ENCODE assay signal across 2 fruit fly cellular contexts in the genomic region with DNA sequence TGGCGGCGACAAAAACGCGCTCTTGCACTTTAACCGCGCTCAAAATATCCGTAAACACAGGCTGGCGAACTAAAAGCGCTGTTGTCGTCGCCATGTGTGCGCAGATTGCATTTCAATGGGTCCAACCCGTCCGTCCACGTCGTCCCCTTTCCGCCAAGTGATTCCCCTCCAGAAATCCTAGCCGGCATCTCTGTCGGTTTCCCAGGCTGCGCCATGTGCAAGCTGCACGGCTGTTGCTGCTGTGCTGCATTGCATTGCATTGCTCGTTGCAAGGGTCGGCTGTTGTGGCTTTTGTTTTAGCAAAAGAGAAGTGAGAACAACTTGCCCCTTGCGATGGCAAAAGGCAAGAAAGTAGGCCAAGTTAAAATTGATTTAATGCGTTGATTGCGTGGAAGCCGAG.
TF ChIP-seq lines count a peak whose summit lies in the region.

No protein-coding gene starts in this region.

TF ChIP-seq in whole organism, prepupa, 60 proteins besides CTCF, POLR2A, EP300 and RAD21:
- no peak for TF ChIP-seq CG11902 (GFP tag; optimal IDR thresholded peaks at IDR 0.05; lab: Kevin White, UChicago)
- TF ChIP-seq CG6276 (GFP tag; optimal IDR thresholded peaks at IDR 0.05; lab: Kevin White, UChicago): no peak
- no peak for TF ChIP-seq CG6163 (GFP tag; IDR thresholded peaks at IDR 0.05; lab: Robert Waterston, UW)
- no peak for TF ChIP-seq net (GFP tag; optimal IDR thresholded peaks at IDR 0.05; lab: Kevin White, UChicago)
- no peak for TF ChIP-seq CG32006 (GFP tag; optimal IDR thresholded peaks at IDR 0.05; lab: Kevin White, UChicago)
- TF ChIP-seq CG6808 (GFP tag; optimal IDR thresholded peaks at IDR 0.05; lab: Kevin White, UChicago): no peak
- no peak for TF ChIP-seq CG34406 (GFP tag; optimal IDR thresholded peaks at IDR 0.05; lab: Kevin White, UChicago)
- no peak for TF ChIP-seq Hr39 (GFP tag; optimal IDR thresholded peaks at IDR 0.05; lab: Kevin White, UChicago)
- TF ChIP-seq CG8319 (GFP tag; optimal IDR thresholded peaks at IDR 0.05; lab: Kevin White, UChicago): no peak
- no peak for TF ChIP-seq pdm3 (GFP tag; optimal IDR thresholded peaks at IDR 0.05; lab: Kevin White, UChicago)
- peak; percentile 75 for TF ChIP-seq CG1621 (tag; optimal IDR thresholded peaks at IDR 0.05; lab: Kevin White, UChicago)
- no peak for TF ChIP-seq Blimp-1 (GFP tag; optimal IDR thresholded peaks at IDR 0.05; lab: Kevin White, UChicago)
- TF ChIP-seq CG4318 (GFP tag; optimal IDR thresholded peaks at IDR 0.05; lab: Kevin White, UChicago): no peak
- no peak for TF ChIP-seq CG9139 (GFP tag; optimal IDR thresholded peaks at IDR 0.05; lab: Kevin White, UChicago)
- TF ChIP-seq fd85E (GFP tag; optimal IDR thresholded peaks at IDR 0.05; lab: Kevin White, UChicago): no peak
- peak; percentile 59 for TF ChIP-seq Eip78C (GFP tag; lab: Kevin White, UChicago)
- TF ChIP-seq lz (GFP tag; optimal IDR thresholded peaks at IDR 0.05; lab: Kevin White, UChicago): no peak
- no peak for TF ChIP-seq CG11294 (GFP tag; IDR thresholded peaks at IDR 0.05; lab: Robert Waterston, UW)
- TF ChIP-seq Smox (GFP tag; optimal IDR thresholded peaks at IDR 0.05; lab: Kevin White, UChicago): no peak
- TF ChIP-seq dsx (GFP tag; optimal IDR thresholded peaks at IDR 0.05; lab: Kevin White, UChicago; ENCODE audit: poor library complexity, severe bottlenecking): peak; percentile 49
- TF ChIP-seq topi (GFP tag; optimal IDR thresholded peaks at IDR 0.05; lab: Kevin White, UChicago): no peak
- TF ChIP-seq CG31627 (GFP tag; optimal IDR thresholded peaks at IDR 0.05; lab: Kevin White, UChicago): no peak
- TF ChIP-seq ss (GFP tag; optimal IDR thresholded peaks at IDR 0.05; lab: Kevin White, UChicago): peak in 1 of 2 experiments; percentile 25
- TF ChIP-seq Lpt (GFP tag; optimal IDR thresholded peaks at IDR 0.05; lab: Kevin White, UChicago): no peak
- no peak for TF ChIP-seq Hr38 (GFP tag; optimal IDR thresholded peaks at IDR 0.05; lab: Kevin White, UChicago)
- no peak for TF ChIP-seq achi (GFP tag; optimal IDR thresholded peaks at IDR 0.05; lab: Kevin White, UChicago)
- TF ChIP-seq CG10631 (GFP tag; optimal IDR thresholded peaks at IDR 0.05; lab: Kevin White, UChicago): no peak
- TF ChIP-seq Sox15 (GFP tag; optimal IDR thresholded peaks at IDR 0.05; lab: Kevin White, UChicago): no peak
- TF ChIP-seq salr (GFP tag; optimal IDR thresholded peaks at IDR 0.05; lab: Kevin White, UChicago): no peak
- TF ChIP-seq esn (GFP tag; optimal IDR thresholded peaks at IDR 0.05; lab: Kevin White, UChicago): no peak
- no peak for TF ChIP-seq fd59A (GFP tag; optimal IDR thresholded peaks at IDR 0.05; lab: Kevin White, UChicago)
- no peak for TF ChIP-seq CG8119 (GFP tag; IDR thresholded peaks at IDR 0.05; lab: Robert Waterston, UW)
TF ChIP-seq in whole organism, prepupa: peak in this region for 4.

TF ChIP-seq in whole organism, pupa, 21 proteins besides CTCF, POLR2A, EP300 and RAD21:
- TF ChIP-seq CG13204 (GFP tag; optimal IDR thresholded peaks at IDR 0.05; lab: Kevin White, UChicago) (peak; percentile 67), CG32121 (GFP tag; IDR thresholded peaks at IDR 0.05; lab: Robert Waterston, UW) (no peak), CG4496 (GFP tag; IDR thresholded peaks at IDR 0.05; lab: Robert Waterston, UW) (peak; percentile 59; the same call in 1 of the 3 replicates)
